Worm (Caenorhabditis elegans): ENCODE measurements around the gene slfl-4.

slfl-4 gene

DNA sequence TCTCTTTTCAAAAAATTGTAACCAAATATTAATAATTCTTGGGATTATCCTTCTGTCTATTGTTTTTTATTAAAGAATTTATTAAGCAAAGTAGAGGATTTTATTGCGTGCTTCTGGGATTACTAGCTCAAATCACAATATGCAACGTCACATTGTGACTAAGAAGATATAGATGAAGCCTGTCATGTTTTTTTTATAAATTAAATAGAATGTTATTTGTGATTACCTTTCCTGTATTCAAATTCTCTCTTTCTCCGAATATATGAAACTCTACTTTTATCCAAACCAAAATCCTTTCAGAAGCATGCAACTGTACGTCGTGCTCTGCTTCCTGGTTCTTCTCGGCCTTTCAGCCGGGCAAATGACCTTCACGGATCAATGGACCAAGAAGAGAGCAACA lies 16.2 kb downstream of the slfl-4 start, which contains the start of gene nlp-47:
nlp-47 (plus strand) TSS at position 301 of the 400 bp plus-strand sequence.
- TF ChIP-seq T26A5.8 (tag; optimal IDR thresholded peaks at IDR 0.05) (no peak), tbx-9 (tag; optimal IDR thresholded peaks at IDR 0.05; ENCODE audit: borderline replicate concordance) (no peak), lin-54 (GFP tag; optimal IDR thresholded peaks at IDR 0.05) (no peak), mes-4 (tag; optimal IDR thresholded peaks at IDR 0.05) (no peak), lsy-27 (tag; optimal IDR thresholded peaks at IDR 0.05; ENCODE audit: borderline replicate concordance, insufficient read depth) (no peak), hlh-26 (GFP tag; conservative IDR thresholded peaks at IDR 0.05) (no peak), repo-1 (tag; optimal IDR thresholded peaks at IDR 0.05) (no peak), cebp-2 (GFP tag; IDR thresholded peaks at IDR 0.05) (no peak), F57A8.1 (GFP tag; optimal IDR thresholded peaks at IDR 0.05) (no peak), aptf-3 (GFP tag; IDR thresholded peaks at IDR 0.05) (no peak), zfh-2 (GFP tag; conservative IDR thresholded peaks at IDR 0.05) (no peak), akir-1 (GFP tag; optimal IDR thresholded peaks at IDR 0.05) (no peak), hlh-12 (tag; optimal IDR thresholded peaks at IDR 0.05) (no peak), snpc-1.3 (tag; optimal IDR thresholded peaks at IDR 0.05; ENCODE audit: insufficient read depth) (no peak), attf-5 (GFP tag; optimal IDR thresholded peaks at IDR 0.05) (no peak)

- TF ChIP-seq D2030.7 (GFP tag; IDR thresholded peaks at IDR 0.05) (no peak), nfya-1 (tag; optimal IDR thresholded peaks at IDR 0.05; ENCODE audit: borderline replicate concordance, insufficient read depth) (no peak), pbrm-1 (GFP tag; IDR thresholded peaks at IDR 0.05) (no peak), dpl-1 (GFP tag; optimal IDR thresholded peaks at IDR 0.05) (no peak), repo-1 (tag; optimal IDR thresholded peaks at IDR 0.05) (no peak), unc-130 (GFP tag; optimal IDR thresholded peaks at IDR 0.05) (no peak), lir-1 (GFP tag; conservative IDR thresholded peaks at IDR 0.05) (no peak), efl-1 (GFP tag; optimal IDR thresholded peaks at IDR 0.05) (no peak), attf-3 (GFP tag; conservative IDR thresholded peaks at IDR 0.05) (no peak), ztf-26 (tag; optimal IDR thresholded peaks at IDR 0.05) (no peak), lsl-1 (GFP tag; optimal IDR thresholded peaks at IDR 0.05) (no peak), ztf-25 (GFP tag; IDR thresholded peaks at IDR 0.05) (no peak), snpc-1.1 (tag; optimal IDR thresholded peaks at IDR 0.05; ENCODE audit: insufficient read depth) (no peak), lag-1 (GFP tag; IDR thresholded peaks at IDR 0.05) (no peak), madf-10 (tag; optimal IDR thresholded peaks at IDR 0.05) (no peak)
Observed at ce11 chrIV:5291207-5291606, 16.9 kb downstream of the slfl-4 start.

ce11 chrIV:5294467-5294866 lies 20.1 kb downstream of the slfl-4 start:
- TF ChIP-seq ztf-28 (GFP tag; IDR thresholded peaks at IDR 0.05) (no peak), lsl-1 (GFP tag; optimal IDR thresholded peaks at IDR 0.05) (no peak), F33H1.4 (GFP tag; IDR thresholded peaks at IDR 0.05) (no peak), let-607 (tag; optimal IDR thresholded peaks at IDR 0.05) (no peak), ZK185.1 (tag; optimal IDR thresholded peaks at IDR 0.05; ENCODE audit: poor library complexity, severe bottlenecking) (no peak), ama-1 (optimal IDR thresholded peaks at IDR 0.05) (no peak), ama-1 (GFP tag; optimal IDR thresholded peaks at IDR 0.05) (no peak), efl-1 (GFP tag; optimal IDR thresholded peaks at IDR 0.05) (no peak), T07F8.4 (tag; optimal IDR thresholded peaks at IDR 0.05) (no peak), chd-7 (tag; optimal IDR thresholded peaks at IDR 0.05) (no peak), aptf-2 (GFP tag; conservative IDR thresholded peaks at IDR 0.05) (no peak), lin-26 (GFP tag; IDR thresholded peaks at IDR 0.05) (no peak), Y95B8A.8 (GFP tag; IDR thresholded peaks at IDR 0.05) (no peak), F52B5.7 (tag; optimal IDR thresholded peaks at IDR 0.05) (no peak), Y56A3A.18 (GFP tag; IDR thresholded peaks at IDR 0.05) (no peak), F10E7.11 (tag; optimal IDR thresholded peaks at IDR 0.05) (no peak), K12H6.12 (tag; optimal IDR thresholded peaks at IDR 0.05) (no peak), F49E8.2 (tag; optimal IDR thresholded peaks at IDR 0.05; ENCODE audit: insufficient read depth) (no peak), fkh-3 (tag; optimal IDR thresholded peaks at IDR 0.05) (no peak), sptf-2 (GFP tag; optimal IDR thresholded peaks at IDR 0.05) (no peak)
